Fruit fly (Drosophila melanogaster) whole organism, embryonic: ENCODE data around the gene CG17097.

Source experiments
- Asciz ChIP-seq: fragments of 200-800 bp; sonication (Bioruptor generic); optimal IDR thresholded peaks from 2 replicates; lab custom pipeline; 2017; ENCODE audit warnings: missing biosample characterization, mild to moderate bottlenecking, missing genetic modification characterization, missing genetic modification reagents
- CG10209 ChIP-seq: fragments of 200-800 bp; sonication (Bioruptor generic); optimal IDR thresholded peaks from 3 replicates; lab custom pipeline; 2017; ENCODE audit warnings: missing biosample characterization, mild to moderate bottlenecking, missing genetic modification characterization, missing genetic modification reagents
- CG10267 ChIP-seq: fragments of 200-800 bp; sonication (Bioruptor generic); optimal IDR thresholded peaks from 2 replicates; lab custom pipeline; 2018; ENCODE audit warnings: missing biosample characterization, mild to moderate bottlenecking, missing genetic modification characterization, moderate library complexity
- CG10979 ChIP-seq: fragments of 200-800 bp; sonication (Bioruptor generic); optimal IDR thresholded peaks from 2 replicates; lab custom pipeline; 2018; ENCODE audit warnings: missing biosample characterization, mild to moderate bottlenecking, missing genetic modification characterization, moderate library complexity
- CG12155 ChIP-seq: fragments of 200-800 bp; sonication (Bioruptor generic); optimal IDR thresholded peaks from 3 replicates; lab custom pipeline; 2016; ENCODE audit warnings: missing biosample characterization, missing genetic modification characterization
- CG12391 ChIP-seq: fragments of 200-800 bp; sonication (Bioruptor generic); optimal IDR thresholded peaks from 3 replicates; lab custom pipeline; 2018; ENCODE audit warnings: missing biosample characterization, mild to moderate bottlenecking, missing genetic modification characterization, moderate library complexity
- CG13894 ChIP-seq: fragments of 200-800 bp; sonication (Bioruptor generic); optimal IDR thresholded peaks from 3 replicates; lab custom pipeline; 2018; ENCODE audit warnings: missing biosample characterization, mild to moderate bottlenecking, missing genetic modification characterization, moderate library complexity
- CG17359 ChIP-seq: fragments of 200-800 bp; sonication (Bioruptor generic); optimal IDR thresholded peaks from 3 replicates; lab custom pipeline; 2018; ENCODE audit warnings: missing biosample characterization, mild to moderate bottlenecking, missing genetic modification characterization, moderate library complexity
- CG17361 ChIP-seq: fragments of 200-800 bp; sonication (Bioruptor generic); IDR thresholded peaks from 3 replicates; pipeline ENCODE4 v1.3.6; 2022; ENCODE audit warnings: missing biosample characterization, missing genetic modification characterization
- CG18262 ChIP-seq: fragments of 200-800 bp; optimal IDR thresholded peaks from 3 replicates; lab custom pipeline; 2019; ENCODE audit warnings: missing biosample characterization, mild to moderate bottlenecking, missing genetic modification characterization, moderate library complexity
- CG2678 ChIP-seq: fragments of 200-800 bp; sonication (Bioruptor generic); optimal IDR thresholded peaks from 3 replicates; lab custom pipeline; 2019; ENCODE audit warnings: missing biosample characterization, mild to moderate bottlenecking, missing genetic modification characterization, moderate library complexity
- CG2712 ChIP-seq: fragments of 200-800 bp; optimal IDR thresholded peaks from 3 replicates; lab custom pipeline; 2019; ENCODE audit warnings: missing biosample characterization, mild to moderate bottlenecking, missing genetic modification characterization, moderate library complexity
- CG7556 ChIP-seq: fragments of 200-800 bp; sonication (Bioruptor generic); optimal IDR thresholded peaks from 2 replicates; lab custom pipeline; 2017; ENCODE audit warnings: missing biosample characterization, mild to moderate bottlenecking, missing genetic modification characterization
- Dek ChIP-seq: fragments of 200-800 bp; sonication (Bioruptor generic); optimal IDR thresholded peaks from 3 replicates; lab custom pipeline; 2019; ENCODE audit warnings: missing biosample characterization, mild to moderate bottlenecking, missing genetic modification characterization, moderate library complexity
- Hr51 ChIP-seq, 2 experiments: fragments of 200-800 bp; sonication (Bioruptor generic); optimal IDR thresholded peaks; 2 replicates in 1 of 2; 3 replicates in 1 of 2; lab custom pipeline; 2016 to 2018; ENCODE audit warnings: missing biosample characterization in 2 of 2, missing genetic modification characterization in 2 of 2, mild to moderate bottlenecking in 1 of 2, moderate library complexity in 1 of 2
- MTF-1 ChIP-seq: fragments of 200-800 bp; sonication (Bioruptor generic); optimal IDR thresholded peaks from 2 replicates; lab custom pipeline; 2018; ENCODE audit warnings: missing biosample characterization, mild to moderate bottlenecking, missing genetic modification characterization, borderline replicate concordance
- Meics ChIP-seq: fragments of 200-800 bp; sonication (Bioruptor generic); optimal IDR thresholded peaks from 2 replicates; lab custom pipeline; 2017; ENCODE audit warnings: missing biosample characterization, mild to moderate bottlenecking, missing genetic modification characterization
- PHDP ChIP-seq: fragments of 200-800 bp; sonication (Bioruptor generic); optimal IDR thresholded peaks from 3 replicates; lab custom pipeline; 2018; ENCODE audit warnings: missing biosample characterization, mild to moderate bottlenecking, missing genetic modification characterization, moderate library complexity
- Ssrp ChIP-seq: fragments of 200-800 bp; sonication (Bioruptor generic); optimal IDR thresholded peaks from 2 replicates; lab custom pipeline; 2018; ENCODE audit warnings: missing biosample characterization, mild to moderate bottlenecking, missing genetic modification characterization, moderate library complexity
- Xbp1 ChIP-seq: fragments of 200-800 bp; sonication (Bioruptor generic); optimal IDR thresholded peaks from 3 replicates; lab custom pipeline; 2016; ENCODE audit warnings: missing biosample characterization, mild to moderate bottlenecking, missing genetic modification characterization
- abd-A ChIP-seq: fragments of 200-800 bp; sonication (Bioruptor generic); optimal IDR thresholded peaks from 3 replicates; lab custom pipeline; 2019; ENCODE audit warnings: missing biosample characterization, mild to moderate bottlenecking, missing genetic modification characterization, moderate library complexity
- ato ChIP-seq: fragments of 200-800 bp; sonication (Bioruptor generic); IDR thresholded peaks from 2 replicates; pipeline ENCODE4 v1.3.6; 2022; ENCODE audit warnings: missing biosample characterization, missing genetic modification characterization; ENCODE audit not compliant: partially characterized antibody
- bsh ChIP-seq, 2 experiments: fragments of 200-800 bp; sonication (Bioruptor generic); optimal IDR thresholded peaks; 2 replicates each; lab custom pipeline; 2017 to 2018; ENCODE audit warnings: mild to moderate bottlenecking in 2 of 2, missing biosample characterization in 2 of 2, missing genetic modification characterization in 2 of 2, moderate library complexity in 1 of 2
- cg ChIP-seq: fragments of 200-800 bp; sonication (Bioruptor generic); optimal IDR thresholded peaks from 3 replicates; lab custom pipeline; 2019; ENCODE audit warnings: missing biosample characterization, mild to moderate bottlenecking, missing genetic modification characterization, moderate library complexity
- dmrt11E ChIP-seq: fragments of 200-800 bp; sonication (Bioruptor generic); optimal IDR thresholded peaks from 3 replicates; lab custom pipeline; 2018; ENCODE audit warnings: missing biosample characterization, mild to moderate bottlenecking, missing genetic modification characterization, moderate library complexity
- fd64A ChIP-seq: fragments of 200-800 bp; sonication (Bioruptor generic); optimal IDR thresholded peaks from 3 replicates; lab custom pipeline; 2018; ENCODE audit warnings: missing biosample characterization, mild to moderate bottlenecking, missing genetic modification characterization
- gcm ChIP-seq: fragments of 200-800 bp; sonication (Bioruptor generic); optimal IDR thresholded peaks from 2 replicates; lab custom pipeline; 2019; ENCODE audit warnings: missing biosample characterization, mild to moderate bottlenecking, missing genetic modification characterization, moderate library complexity
- gem ChIP-seq: fragments of 200-800 bp; sonication (Bioruptor generic); optimal IDR thresholded peaks from 2 replicates; lab custom pipeline; 2019; ENCODE audit warnings: missing biosample characterization, mild to moderate bottlenecking, missing genetic modification characterization, moderate library complexity
- grn ChIP-seq: fragments of 200-800 bp; sonication (Bioruptor generic); optimal IDR thresholded peaks from 3 replicates; lab custom pipeline; 2017; ENCODE audit warnings: missing biosample characterization, missing genetic modification characterization
- ind ChIP-seq: fragments of 200-800 bp; sonication (Bioruptor generic); optimal IDR thresholded peaks from 3 replicates; lab custom pipeline; 2016; ENCODE audit warnings: missing biosample characterization, missing genetic modification characterization
- lola ChIP-seq, 3 experiments: fragments of >200 bp in 2 of 3; fragments of 200-800 bp in 1 of 3; sonication (Bioruptor generic) in 1 of 3; optimal IDR thresholded peaks; 2 replicates each; lab custom pipeline; 2017 to 2019; ENCODE audit warnings: missing biosample characterization in 3 of 3, missing genetic modification characterization in 3 of 3, mild to moderate bottlenecking in 1 of 3, moderate library complexity in 1 of 3
- mirr ChIP-seq: fragments of 200-800 bp; sonication (Bioruptor generic); optimal IDR thresholded peaks from 3 replicates; lab custom pipeline; 2018; ENCODE audit warnings: missing biosample characterization, mild to moderate bottlenecking, missing genetic modification characterization
- nmo ChIP-seq: fragments of 200-800 bp; sonication (Bioruptor generic); optimal IDR thresholded peaks from 2 replicates; lab custom pipeline; 2018; ENCODE audit warnings: missing biosample characterization, mild to moderate bottlenecking, missing genetic modification characterization, moderate library complexity
- phol ChIP-seq: fragments of 200-800 bp; sonication (Bioruptor generic); optimal IDR thresholded peaks from 3 replicates; lab custom pipeline; 2018; ENCODE audit warnings: missing biosample characterization, mild to moderate bottlenecking, missing genetic modification characterization, moderate library complexity
- psq ChIP-seq: fragments of 200-800 bp; sonication (Bioruptor generic); optimal IDR thresholded peaks from 2 replicates; lab custom pipeline; 2017; ENCODE audit warnings: missing biosample characterization, missing genetic modification characterization
- row ChIP-seq: fragments of 200-800 bp; sonication (Bioruptor generic); IDR thresholded peaks from 3 replicates; pipeline ENCODE4 v1.3.6; 2022; ENCODE audit warnings: missing biosample characterization, missing genetic modification characterization
- sd ChIP-seq: fragments of 200-800 bp; sonication (Bioruptor generic); optimal IDR thresholded peaks from 3 replicates; lab custom pipeline; 2018; ENCODE audit warnings: missing biosample characterization, mild to moderate bottlenecking, missing genetic modification characterization, moderate library complexity
- sqz ChIP-seq: fragments of 200-800 bp; sonication (Bioruptor generic); optimal IDR thresholded peaks from 3 replicates; lab custom pipeline; 2018; ENCODE audit warnings: missing biosample characterization, mild to moderate bottlenecking, missing genetic modification characterization
- sug ChIP-seq: fragments of 200-800 bp; optimal IDR thresholded peaks from 2 replicates; lab custom pipeline; 2019; ENCODE audit warnings: missing biosample characterization, mild to moderate bottlenecking, missing genetic modification characterization, moderate library complexity

The CG17097 gene

dm6 chr2L:10689221-10690034 is 43.2 kb downstream of the CG17097 start, which contains the start of gene CG7294 (continued):
- peak; percentile 72 for TF ChIP-seq CG18262
- peak; percentile 36 for TF ChIP-seq PHDP (tag; lab: Kevin White, UChicago)
- TF ChIP-seq ato = no peak
- TF ChIP-seq row (GFP tag; lab: Robert Waterston, UW) = peak; percentile 21; the same call in 1 of the 3 replicates
- peak; percentile 37 for TF ChIP-seq CG12391 (tag; lab: Kevin White, UChicago)
- peak; percentile 23 for TF ChIP-seq Meics (GFP tag; lab: Kevin White, UChicago)
- TF ChIP-seq CG2678 = peak; percentile 61
- peak; percentile 8 for TF ChIP-seq abd-A (tag; lab: Kevin White, UChicago)
- no peak for TF ChIP-seq sqz (GFP tag; lab: Kevin White, UChicago)
- TF ChIP-seq bsh (GFP tag; optimal IDR thresholded peaks at IDR 0.05; lab: Kevin White, UChicago) = peak in 1 of 2 experiments; percentile 32
- TF ChIP-seq cg (GFP tag; lab: Kevin White, UChicago) = no peak
- no peak for TF ChIP-seq mirr
- no peak for TF ChIP-seq gcm (GFP tag; lab: Kevin White, UChicago)
- TF ChIP-seq CG2712 (tag; lab: Kevin White, UChicago) = peak; percentile 63
- TF ChIP-seq sug (tag; lab: Kevin White, UChicago) = no peak
- TF ChIP-seq phol = peak; percentile 38
- peak; percentile 5 for TF ChIP-seq Ssrp (tag; lab: Kevin White, UChicago)
- peak; percentile 66 for TF ChIP-seq CG17361
- TF ChIP-seq CG7556 = peak; percentile 49
- TF ChIP-seq grn = peak; percentile 42
- peak in 1 of 3 experiments; percentile 60 for TF ChIP-seq lola (GFP tag; optimal IDR thresholded peaks at IDR 0.05; lab: Kevin White, UChicago)
- TF ChIP-seq Hr51 (GFP tag; optimal IDR thresholded peaks at IDR 0.05; lab: Kevin White, UChicago) = peak in 1 of 2 experiments; percentile 28
- peak; percentile 56 for TF ChIP-seq dmrt11E (tag; lab: Kevin White, UChicago)
- peak; percentile 23 for TF ChIP-seq CG17359 (tag; lab: Kevin White, UChicago)
- TF ChIP-seq gem = peak; percentile 67
- no peak for TF ChIP-seq CG12155 (GFP tag; lab: Kevin White, UChicago)
- TF ChIP-seq CG10267 (tag; lab: Kevin White, UChicago) = peak; percentile 38
- no peak for TF ChIP-seq fd64A
- peak; percentile 37 for TF ChIP-seq nmo (GFP tag; lab: Kevin White, UChicago)
- peak; percentile 6 for TF ChIP-seq Asciz (GFP tag; lab: Kevin White, UChicago)
- TF ChIP-seq CG10209 (GFP tag; lab: Kevin White, UChicago) = peak; percentile 5
- peak; percentile 38 for TF ChIP-seq CG13894 (tag; lab: Kevin White, UChicago)
- TF ChIP-seq psq = no peak
- no peak for TF ChIP-seq ind (GFP tag; lab: Kevin White, UChicago)
- TF ChIP-seq Dek = peak; percentile 10
- peak; percentile 54 for TF ChIP-seq CG10979
- no peak for TF ChIP-seq MTF-1 (GFP tag; lab: Kevin White, UChicago)
- peak; percentile 84 for TF ChIP-seq sd (tag; lab: Kevin White, UChicago)
- TF ChIP-seq Xbp1 (GFP tag; lab: Kevin White, UChicago) = no peak
- TF ChIP-seq, all 482 proteins: peak for 46
